Worm (Caenorhabditis elegans): ENCODE results near the gene Y50E8A.5.
A peak's percentile ranks its signal among the peaks of the same experiment; 100 is the strongest.

Gene Y50E8A.5

ce11 chrV:14689060-14689750 is 47.5 kb downstream of the Y50E8A.5 start, which contains the start of gene gasr-8:
TSS of gene gasr-8 (plus strand) at chrV:14689110.
- peak; percentile 88 for TF ChIP-seq drap-1 (GFP tag; optimal IDR thresholded peaks at IDR 0.05)
- peak; percentile 7 for TF ChIP-seq lsy-2 (tag; optimal IDR thresholded peaks at IDR 0.05)
- no peak for TF ChIP-seq hlh-1 (tag; optimal IDR thresholded peaks at IDR 0.05)
- TF ChIP-seq flh-1 (GFP tag; optimal IDR thresholded peaks at IDR 0.05), result no peak
- no peak for TF ChIP-seq unc-120 (tag; optimal IDR thresholded peaks at IDR 0.05; ENCODE audit: poor library complexity, severe bottlenecking)
- TF ChIP-seq pha-4 (tag; optimal IDR thresholded peaks at IDR 0.05), result no peak
- no peak for TF ChIP-seq mab-5 (tag; optimal IDR thresholded peaks at IDR 0.05)
- TF ChIP-seq lin-32 (GFP tag; optimal IDR thresholded peaks at IDR 0.05), result no peak
- no peak for TF ChIP-seq nhr-237 (tag; optimal IDR thresholded peaks at IDR 0.05)
- peak; percentile 54 for TF ChIP-seq M03D4.4 (tag; optimal IDR thresholded peaks at IDR 0.05)
- TF ChIP-seq cnd-1 (tag; optimal IDR thresholded peaks at IDR 0.05), result peak; percentile 75
- TF ChIP-seq mls-2 (tag; optimal IDR thresholded peaks at IDR 0.05), result no peak
- no peak for TF ChIP-seq ham-2 (GFP tag; optimal IDR thresholded peaks at IDR 0.05)
- TF ChIP-seq elt-1 (tag; optimal IDR thresholded peaks at IDR 0.05; ENCODE audit: borderline replicate concordance, insufficient read depth), result peak; percentile 8
- no peak for TF ChIP-seq lin-13 (tag; optimal IDR thresholded peaks at IDR 0.05)
- peak; percentile 54 for TF ChIP-seq tbx-8 (GFP tag; optimal IDR thresholded peaks at IDR 0.05)
- TF ChIP-seq blmp-1 (tag; optimal IDR thresholded peaks at IDR 0.05), result no peak
- TF ChIP-seq nhr-2 (tag; optimal IDR thresholded peaks at IDR 0.05), result no peak
- no peak for TF ChIP-seq ztf-11 (tag; optimal IDR thresholded peaks at IDR 0.05)
- no peak for TF ChIP-seq snpc-4 (tag; optimal IDR thresholded peaks at IDR 0.05)
- no peak for TF ChIP-seq nhr-76 (tag; optimal IDR thresholded peaks at IDR 0.05)
- peak; percentile 44 for TF ChIP-seq bed-3 (GFP tag; optimal IDR thresholded peaks at IDR 0.05)
- TF ChIP-seq ceh-43 (GFP tag; optimal IDR thresholded peaks at IDR 0.05), result no peak
- peak; percentile 6 for TF ChIP-seq mep-1 (tag; optimal IDR thresholded peaks at IDR 0.05)
- peak; percentile 6 for TF ChIP-seq sptf-1 (tag; optimal IDR thresholded peaks at IDR 0.05)
- TF ChIP-seq nhr-28 (tag; optimal IDR thresholded peaks at IDR 0.05), result no peak
- TF ChIP-seq ces-1 (GFP tag; optimal IDR thresholded peaks at IDR 0.05), result no peak
- no peak for TF ChIP-seq unc-39 (tag; optimal IDR thresholded peaks at IDR 0.05)
- no peak for TF ChIP-seq zip-8 (tag; optimal IDR thresholded peaks at IDR 0.05)
- no peak for TF ChIP-seq elt-3 (tag; optimal IDR thresholded peaks at IDR 0.05)
- TF ChIP-seq ceh-83 (GFP tag; optimal IDR thresholded peaks at IDR 0.05), result peak; percentile 85
- no peak for TF ChIP-seq ceh-39 (tag; optimal IDR thresholded peaks at IDR 0.05)
- TF ChIP-seq unc-62 (GFP tag; optimal IDR thresholded peaks at IDR 0.05), result no peak
- peak; percentile 51 for TF ChIP-seq sem-2 (GFP tag; optimal IDR thresholded peaks at IDR 0.05)
- TF ChIP-seq nhr-12 (tag; optimal IDR thresholded peaks at IDR 0.05), result no peak

DNA sequence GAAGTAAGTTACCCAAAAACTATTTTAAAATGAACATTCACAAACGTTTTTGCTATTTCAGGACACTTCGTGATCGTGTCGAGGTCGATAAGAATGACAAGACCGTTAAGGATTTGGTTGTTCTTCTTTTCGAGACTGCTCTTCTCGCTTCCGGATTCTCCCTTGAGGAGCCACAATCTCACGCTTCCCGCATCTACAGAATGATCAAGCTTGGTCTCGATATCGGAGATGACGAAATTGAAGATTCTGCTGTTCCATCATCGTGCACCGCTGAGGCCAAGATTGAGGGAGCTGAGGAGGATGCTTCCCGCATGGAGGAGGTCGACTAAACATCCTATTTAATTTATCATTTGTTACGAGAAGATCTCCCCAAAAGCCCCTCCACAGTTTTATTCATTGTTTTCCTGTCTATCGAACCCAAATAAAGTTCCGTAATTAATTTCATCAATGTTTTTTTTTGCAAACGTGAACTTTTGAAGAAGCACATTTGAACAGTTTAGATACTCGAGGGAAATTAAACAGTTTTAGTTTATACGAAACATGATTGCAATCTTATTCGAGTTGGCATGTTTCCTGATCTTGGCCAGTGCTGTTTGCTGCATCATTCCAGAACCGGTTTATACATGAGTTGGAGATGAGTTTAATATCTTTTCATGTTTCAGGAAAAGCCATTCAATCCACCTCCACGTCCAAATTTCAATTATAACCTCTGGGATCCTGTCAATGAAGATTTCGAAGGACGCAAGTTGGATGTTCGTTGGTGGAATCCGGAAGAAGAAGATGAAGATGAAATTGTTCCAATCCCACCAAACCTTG is 48.4 kb downstream of the Y50E8A.5 start, which contains the start of gene C47E8.11:
TSS of gene C47E8.11 (plus strand) at position 520 of the 816 bp plus-strand sequence.
- TF ChIP-seq drap-1 (GFP tag; optimal IDR thresholded peaks at IDR 0.05), result no peak
- no peak for TF ChIP-seq nhr-237 (tag; optimal IDR thresholded peaks at IDR 0.05)
- no peak for TF ChIP-seq zip-8 (tag; optimal IDR thresholded peaks at IDR 0.05)
- TF ChIP-seq nhr-12 (tag; optimal IDR thresholded peaks at IDR 0.05), result no peak
- no peak for TF ChIP-seq mls-2 (tag; optimal IDR thresholded peaks at IDR 0.05)
- no peak for TF ChIP-seq ces-1 (GFP tag; optimal IDR thresholded peaks at IDR 0.05)
- no peak for TF ChIP-seq unc-39 (tag; optimal IDR thresholded peaks at IDR 0.05)
- TF ChIP-seq ztf-11 (tag; optimal IDR thresholded peaks at IDR 0.05), result no peak
- no peak for TF ChIP-seq mab-5 (tag; optimal IDR thresholded peaks at IDR 0.05)
- no peak for TF ChIP-seq M03D4.4 (tag; optimal IDR thresholded peaks at IDR 0.05)
- TF ChIP-seq unc-62 (GFP tag; optimal IDR thresholded peaks at IDR 0.05), result no peak
- no peak for TF ChIP-seq tbx-8 (GFP tag; optimal IDR thresholded peaks at IDR 0.05)
- TF ChIP-seq cnd-1 (tag; optimal IDR thresholded peaks at IDR 0.05), result no peak
- no peak for TF ChIP-seq ceh-83 (GFP tag; optimal IDR thresholded peaks at IDR 0.05)
- TF ChIP-seq ham-2 (GFP tag; optimal IDR thresholded peaks at IDR 0.05), result no peak
